Worm (Caenorhabditis elegans) whole organism, L1 larva: ENCODE results near the gene F58E6.13.
A peak's percentile ranks its signal among the peaks of the same experiment; 100 is the strongest.

ENCODE experiments used
- C16A3.4 ChIP-seq: fragments of 150-350 bp; optimal IDR thresholded peaks from 2 replicates; lab custom pipeline; 2014; ENCODE audit warnings: missing biosample characterization, missing genetic modification characterization
- F16B12.6 ChIP-seq: fragments of 150-350 bp; optimal IDR thresholded peaks from 2 replicates; lab custom pipeline; 2014; ENCODE audit warnings: missing biosample characterization, missing genetic modification characterization
- aha-1 ChIP-seq: fragments of 150-350 bp; optimal IDR thresholded peaks from 2 replicates; lab custom pipeline; 2014; ENCODE audit warnings: missing biosample characterization, missing genetic modification characterization
- ama-1 ChIP-seq: fragments of 150-350 bp; optimal IDR thresholded peaks from 2 replicates; lab custom pipeline; 2014
- blmp-1 ChIP-seq: fragments of 150-350 bp; optimal IDR thresholded peaks from 2 replicates; lab custom pipeline; 2014; ENCODE audit warnings: missing biosample characterization, missing genetic modification characterization
- ceh-8 ChIP-seq: fragments of 200-800 bp; sonication (Bioruptor generic); optimal IDR thresholded peaks from 2 replicates; lab custom pipeline; 2018; ENCODE audit warnings: mild to moderate bottlenecking, missing genetic modification characterization, moderate library complexity, missing compliant biosample characterization
- dpl-1 ChIP-seq, 3 experiments: fragments of 150-350 bp in 2 of 3; sonication (generic microtip) in 1 of 3; optimal IDR thresholded peaks; 2 replicates each; lab custom pipeline; 2014 to 2017; ENCODE audit warnings: missing biosample characterization in 3 of 3, missing genetic modification characterization in 3 of 3, missing genetic modification reagents in 3 of 3
- efl-1 ChIP-seq, 4 experiments: fragments of 150-350 bp; optimal IDR thresholded peaks in 3 of 4; peaks in 1 of 4; 1 replicate in 1 of 4; 2 replicates in 3 of 4; lab custom pipeline; 2014; ENCODE audit warnings: missing biosample characterization in 2 of 4, missing genetic modification characterization in 2 of 4, missing genetic modification reagents in 2 of 4
- efl-3 ChIP-seq: fragments of 200-800 bp; sonication (Bioruptor generic); optimal IDR thresholded peaks from 2 replicates; lab custom pipeline; 2018; ENCODE audit warnings: mild to moderate bottlenecking, missing genetic modification characterization, missing compliant biosample characterization
- egl-13 ChIP-seq: sonication (generic microtip); optimal IDR thresholded peaks from 2 replicates; lab custom pipeline; 2016; ENCODE audit warnings: missing genotype, missing genetic modification reagents, missing genetic modification characterization, missing compliant biosample characterization
- egl-27 ChIP-seq, 2 experiments: fragments of 150-350 bp in 1 of 2; sonication (generic microtip); optimal IDR thresholded peaks; 3 replicates each; lab custom pipeline; 2017 to 2018; ENCODE audit warnings: missing biosample characterization in 2 of 2, missing genetic modification characterization in 2 of 2, missing genetic modification reagents in 2 of 2
- elt-2 ChIP-seq: sonication (generic microtip); optimal IDR thresholded peaks from 2 replicates; lab custom pipeline; 2016; ENCODE audit warnings: missing genetic modification characterization, mild to moderate bottlenecking, inconsistent platforms, missing compliant biosample characterization, missing genetic modification reagents
- ets-5 ChIP-seq: fragments of 200-800 bp; sonication (Bioruptor generic); IDR thresholded peaks from 2 replicates; pipeline ENCODE4 v1.3.6; 2022; ENCODE audit warnings: missing genetic modification characterization, missing compliant biosample characterization
- fkh-10 ChIP-seq: sonication (generic microtip); optimal IDR thresholded peaks from 2 replicates; lab custom pipeline; 2017; ENCODE audit warnings: missing biosample characterization, missing genetic modification reagents, missing genetic modification characterization
- fkh-4 ChIP-seq: sonication (generic microtip); optimal IDR thresholded peaks from 2 replicates; lab custom pipeline; 2016; ENCODE audit warnings: missing compliant biosample characterization, missing genetic modification characterization, borderline replicate concordance
- fkh-8 ChIP-seq: sonication (generic microtip); optimal IDR thresholded peaks from 2 replicates; lab custom pipeline; 2016; ENCODE audit warnings: mild to moderate bottlenecking, missing genetic modification characterization, missing compliant biosample characterization
- grh-1 ChIP-seq: fragments of 200-800 bp; sonication (Bioruptor generic); IDR thresholded peaks from 2 replicates; pipeline ENCODE4 v1.3.6; 2022; ENCODE audit warnings: missing genetic modification reagents, missing genetic modification characterization, missing compliant biosample characterization
- hpl-2 ChIP-seq: fragments of 150-350 bp; optimal IDR thresholded peaks from 2 replicates; lab custom pipeline; 2014; ENCODE audit warnings: missing biosample characterization, missing genetic modification reagents, missing genetic modification characterization
- irx-1 ChIP-seq: sonication (generic microtip); optimal IDR thresholded peaks from 2 replicates; lab custom pipeline; 2016; ENCODE audit warnings: missing genetic modification characterization, missing compliant biosample characterization
- jun-1 ChIP-seq: fragments of 150-350 bp; optimal IDR thresholded peaks from 2 replicates; lab custom pipeline; 2014; ENCODE audit warnings: missing biosample characterization, missing genetic modification reagents, missing genetic modification characterization
- lin-13 ChIP-seq: fragments of 150-350 bp; optimal IDR thresholded peaks from 2 replicates; lab custom pipeline; 2014; ENCODE audit warnings: missing biosample characterization, missing genetic modification reagents, missing genetic modification characterization
- lir-3 ChIP-seq: sonication (generic microtip); optimal IDR thresholded peaks from 2 replicates; lab custom pipeline; 2016; ENCODE audit warnings: mild to moderate bottlenecking, missing genetic modification characterization, moderate library complexity, missing compliant biosample characterization; ENCODE audit not compliant: poor library complexity
- mab-9 ChIP-seq: fragments of 200-800 bp; sonication (Bioruptor generic); IDR thresholded peaks from 2 replicates; pipeline ENCODE4 v1.3.6; 2022; ENCODE audit warnings: missing genetic modification reagents, missing genetic modification characterization, missing compliant biosample characterization
- mef-2 ChIP-seq: fragments of 150-350 bp; optimal IDR thresholded peaks from 2 replicates; lab custom pipeline; 2014; ENCODE audit warnings: missing biosample characterization, missing genetic modification characterization
- nhr-11 ChIP-seq: fragments of 150-350 bp; optimal IDR thresholded peaks from 2 replicates; lab custom pipeline; 2014; ENCODE audit warnings: missing biosample characterization, missing genetic modification characterization
- nhr-28 ChIP-seq: fragments of 150-350 bp; optimal IDR thresholded peaks from 2 replicates; lab custom pipeline; 2014; ENCODE audit warnings: missing biosample characterization, missing genetic modification characterization
- nhr-47 ChIP-seq: sonication (generic microtip); optimal IDR thresholded peaks from 2 replicates; lab custom pipeline; 2016; ENCODE audit warnings: mild to moderate bottlenecking, missing genetic modification characterization, moderate library complexity, missing compliant biosample characterization
- nhr-71 ChIP-seq: sonication (generic microtip); optimal IDR thresholded peaks from 2 replicates; lab custom pipeline; 2016; ENCODE audit warnings: mild to moderate bottlenecking, missing genetic modification characterization, moderate library complexity, missing compliant biosample characterization
- nhr-84 ChIP-seq: sonication (generic microtip); optimal IDR thresholded peaks from 2 replicates; lab custom pipeline; 2017; ENCODE audit warnings: missing biosample characterization, missing genetic modification characterization
- nhr-85 ChIP-seq: sonication (generic microtip); peaks from one replicate; lab custom pipeline; 2016; ENCODE audit warnings: missing genetic modification characterization, inconsistent platforms, missing compliant biosample characterization
- nhr-90 ChIP-seq: sonication (generic microtip); optimal IDR thresholded peaks from 2 replicates; lab custom pipeline; 2016; ENCODE audit warnings: mild to moderate bottlenecking, missing genetic modification characterization, missing compliant biosample characterization; ENCODE audit not compliant: poor library complexity
- pag-3 ChIP-seq: sonication (generic microtip); optimal IDR thresholded peaks from 2 replicates; lab custom pipeline; 2017; ENCODE audit warnings: missing genetic modification characterization, mild to moderate bottlenecking, missing compliant biosample characterization, antibody characterized with exemption, borderline replicate concordance; ENCODE audit not compliant: insufficient read depth
- pax-3 ChIP-seq: fragments of 200-800 bp; sonication (Bioruptor generic); optimal IDR thresholded peaks from 2 replicates; lab custom pipeline; 2018; ENCODE audit warnings: mild to moderate bottlenecking, missing genetic modification characterization, moderate library complexity, missing compliant biosample characterization
- skn-1 ChIP-seq: fragments of 150-350 bp; optimal IDR thresholded peaks from 2 replicates; lab custom pipeline; 2014; ENCODE audit warnings: missing biosample characterization, missing genetic modification characterization
- snu-23 ChIP-seq: sonication (generic microtip); optimal IDR thresholded peaks from 2 replicates; lab custom pipeline; 2016; ENCODE audit warnings: missing genetic modification characterization, missing compliant biosample characterization
- sptf-1 ChIP-seq: fragments of 150-350 bp; optimal IDR thresholded peaks from 2 replicates; lab custom pipeline; 2014; ENCODE audit warnings: missing biosample characterization, missing genetic modification characterization
- tbx-2 ChIP-seq: sonication (generic microtip); optimal IDR thresholded peaks from 2 replicates; lab custom pipeline; 2016; ENCODE audit warnings: missing genetic modification characterization, missing compliant biosample characterization
- unc-62 ChIP-seq: fragments of 150-350 bp; optimal IDR thresholded peaks from 2 replicates; lab custom pipeline; 2014; ENCODE audit warnings: missing biosample characterization, missing genetic modification reagents, missing genetic modification characterization
- unc-98 ChIP-seq: fragments of 200-800 bp; sonication (Bioruptor generic); IDR thresholded peaks from 2 replicates; pipeline ENCODE4 v1.3.6; 2022; ENCODE audit warnings: missing genetic modification characterization, missing compliant biosample characterization
- xbp-1 ChIP-seq: sonication (generic microtip); optimal IDR thresholded peaks from 2 replicates; lab custom pipeline; 2016; ENCODE audit warnings: missing genetic modification characterization, missing compliant biosample characterization
- zag-1 ChIP-seq: fragments of 150-350 bp; optimal IDR thresholded peaks from 2 replicates; lab custom pipeline; 2014; ENCODE audit warnings: missing biosample characterization, missing genetic modification characterization
- zip-4 ChIP-seq: fragments of 200-800 bp; sonication (Bioruptor generic); optimal IDR thresholded peaks from 2 replicates; lab custom pipeline; 2018; ENCODE audit warnings: mild to moderate bottlenecking, missing genetic modification characterization, moderate library complexity, missing compliant biosample characterization
- ztf-11 ChIP-seq, 2 experiments: sonication (generic microtip); optimal IDR thresholded peaks; 2 replicates each; lab custom pipeline; 2016 to 2017; ENCODE audit warnings: missing genetic modification characterization in 2 of 2, missing biosample characterization in 1 of 2, missing compliant biosample characterization in 1 of 2

The F58E6.13 gene

DNA sequence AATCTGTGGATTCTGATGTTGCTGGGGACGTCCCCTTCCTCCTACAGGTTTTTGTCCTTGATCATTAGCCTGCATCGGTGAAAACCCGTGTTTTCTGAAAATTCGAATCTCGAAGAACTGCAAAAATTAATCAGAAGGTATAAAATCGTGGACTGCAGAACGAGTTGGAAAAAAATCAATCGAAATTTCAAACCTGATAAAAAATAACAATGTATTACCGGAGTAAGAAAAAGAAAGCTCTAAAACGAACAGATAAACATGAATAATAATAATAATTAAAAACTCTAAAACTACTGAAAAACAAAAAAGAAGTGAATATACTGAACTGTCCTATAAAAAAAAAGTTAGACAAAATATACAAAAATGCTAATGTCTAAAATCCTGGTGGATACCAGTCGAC lies 37.9 kb downstream of the F58E6.13 start, which contains the start of gene F46B6.5:
F46B6.5 (minus strand) TSS at position 101 of the 400 bp plus-strand sequence.
- TF ChIP-seq fkh-10 (no peak), unc-62 (GFP tag; lab: Kevin White, UChicago) (no peak), dpl-1 (GFP tag; optimal IDR thresholded peaks at IDR 0.05; lab: Kevin White, UChicago) (no peak), ets-5 (GFP tag; lab: Robert Waterston, UW) (no peak), nhr-85 (tag; lab: Kevin White, UChicago) (no peak), hpl-2 (GFP tag; lab: Kevin White, UChicago) (no peak), nhr-84 (tag; lab: Kevin White, UChicago) (no peak), ztf-11 (tag; optimal IDR thresholded peaks at IDR 0.05; lab: Kevin White, UChicago) (no peak), sptf-1 (no peak), pag-3 (tag; lab: Kevin White, UChicago) (no peak), egl-27 (tag; optimal IDR thresholded peaks at IDR 0.05; lab: Kevin White, UChicago) (no peak), nhr-11 (tag; lab: Kevin White, UChicago) (no peak), mef-2 (tag; lab: Kevin White, UChicago) (no peak), fkh-8 (tag; lab: Kevin White, UChicago) (no peak)

DNA sequence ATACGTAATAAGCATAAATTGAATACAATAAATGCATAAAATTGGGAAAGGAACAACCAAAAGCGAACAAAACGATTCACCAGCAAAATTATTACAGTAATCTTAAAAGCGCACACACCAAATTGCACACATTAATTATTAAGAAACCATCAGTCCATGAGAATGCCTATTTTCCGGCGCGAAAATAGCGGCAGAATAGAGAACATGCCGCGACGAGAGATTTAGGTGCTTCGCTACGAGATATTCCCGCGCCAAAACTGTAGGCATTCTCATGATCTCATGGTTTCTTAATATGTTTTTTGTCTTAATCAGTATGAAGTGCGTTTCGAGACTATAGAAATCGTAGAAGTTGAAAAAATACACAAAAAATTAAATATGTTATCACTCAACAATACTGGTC lies 39.2 kb downstream of the F58E6.13 start:
- TF ChIP-seq pax-3 (tag; lab: Kevin White, UChicago) (no peak), unc-98 (no peak), efl-3 (GFP tag; lab: Kevin White, UChicago) (no peak), lin-13 (no peak), jun-1 (no peak)

- TF ChIP-seq egl-13 (tag; lab: Kevin White, UChicago) (no peak), unc-62 (GFP tag; lab: Kevin White, UChicago) (no peak), elt-2 (tag; lab: Kevin White, UChicago) (peak; percentile 1), lir-3 (tag; lab: Kevin White, UChicago) (no peak), ztf-11 (tag; optimal IDR thresholded peaks at IDR 0.05; lab: Kevin White, UChicago) (peak in 1 of 2 experiments; percentile 5), ama-1 (lab: Kevin White, UChicago) (peak; percentile 70), pag-3 (tag; lab: Kevin White, UChicago) (no peak), nhr-85 (tag; lab: Kevin White, UChicago) (peak; percentile 39), nhr-47 (tag; lab: Kevin White, UChicago) (peak; percentile 15), efl-1 (optimal IDR thresholded peaks at IDR 0.05; lab: Kevin White, UChicago) (peak in 1 of 2 experiments; percentile 1), efl-1 (GFP tag; optimal IDR thresholded peaks at IDR 0.05 in 1 of 2; lab: Kevin White, UChicago) (peak in 1 of 2 experiments; percentile 88), nhr-90 (tag; lab: Kevin White, UChicago) (peak; percentile 7)
- TF ChIP-seq, all 84 proteins: peak for 7
Measured at ce11 chrV:9786721-9787131, 41.7 kb downstream of the F58E6.13 start, which contains the start of gene F46B6.6. TSS of gene F46B6.6 (minus strand) at chrV:9786868.

DNA sequence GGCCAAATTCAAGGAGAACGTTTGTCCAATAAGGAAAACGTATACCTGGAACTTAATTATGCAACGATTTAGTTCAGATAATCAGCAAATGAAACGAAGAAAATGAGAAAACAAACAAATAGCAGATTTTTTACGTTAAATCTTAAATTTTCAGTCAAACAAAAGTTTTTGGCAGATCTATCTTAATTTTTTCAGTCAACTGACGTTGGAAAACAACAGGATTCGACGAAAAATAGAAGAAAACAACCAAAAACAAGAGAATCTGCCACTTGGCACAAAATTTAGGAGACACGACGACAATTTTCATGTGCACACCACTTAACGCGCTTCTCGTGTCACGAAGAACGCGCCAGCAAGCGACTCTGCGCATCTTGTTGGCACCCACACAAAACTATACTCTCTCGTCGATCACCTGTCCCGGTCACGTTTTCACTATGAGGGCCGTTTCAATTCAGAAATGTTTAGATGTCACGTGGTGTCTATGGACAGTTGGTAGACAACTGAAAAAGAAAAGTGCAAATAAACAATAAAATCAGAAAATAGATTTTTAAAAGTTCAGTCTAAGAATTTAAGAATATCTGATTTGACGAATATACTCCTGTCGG lies 44.7 kb downstream of the F58E6.13 start, which contains the start of gene ztf-7:
ztf-7 (minus strand) TSS at position 51 of the 605 bp plus-strand sequence.
- peak; percentile 97 for TF ChIP-seq irx-1 (tag; lab: Kevin White, UChicago)
- peak; percentile 96 for TF ChIP-seq grh-1
- TF ChIP-seq skn-1 (tag; lab: Kevin White, UChicago), result peak; percentile 90
- TF ChIP-seq elt-2 (tag; lab: Kevin White, UChicago), result peak; percentile 95
- TF ChIP-seq efl-3 (GFP tag; lab: Kevin White, UChicago), result peak; percentile 66
- peak; percentile 55 for TF ChIP-seq pag-3 (tag; lab: Kevin White, UChicago)
- TF ChIP-seq aha-1 (tag; lab: Kevin White, UChicago), result peak; percentile 83
- TF ChIP-seq C16A3.4 (tag; lab: Kevin White, UChicago), result peak; percentile 97
- peak; percentile 88 for TF ChIP-seq blmp-1
- TF ChIP-seq zip-4 (GFP tag; lab: Kevin White, UChicago), result peak; percentile 82
- TF ChIP-seq dpl-1 (GFP tag; optimal IDR thresholded peaks at IDR 0.05; lab: Kevin White, UChicago), result peak; percentile 85 to 89 (median 87)
- TF ChIP-seq fkh-4 (tag; lab: Kevin White, UChicago), result peak; percentile 58
- peak; percentile 93 for TF ChIP-seq ceh-8 (GFP tag; lab: Kevin White, UChicago)
- peak; percentile 98 for TF ChIP-seq xbp-1 (tag; lab: Kevin White, UChicago)
- TF ChIP-seq F16B12.6 (tag; lab: Kevin White, UChicago), result peak; percentile 69
- TF ChIP-seq nhr-71, result peak; percentile 100
- TF ChIP-seq zag-1 (tag; lab: Kevin White, UChicago), result no peak
- peak; percentile 92 for TF ChIP-seq mab-9 (GFP tag; lab: Robert Waterston, UW)
- peak; percentile 99 for TF ChIP-seq tbx-2 (tag; lab: Kevin White, UChicago)
- peak; percentile 99 for TF ChIP-seq nhr-85 (tag; lab: Kevin White, UChicago)
- peak; percentile 98 for TF ChIP-seq nhr-90 (tag; lab: Kevin White, UChicago)
- TF ChIP-seq fkh-10, result peak; percentile 71
- peak; percentile 99 for TF ChIP-seq nhr-47 (tag; lab: Kevin White, UChicago)
- TF ChIP-seq nhr-11 (tag; lab: Kevin White, UChicago), result peak; percentile 93
- TF ChIP-seq snu-23 (GFP tag; lab: Kevin White, UChicago), result peak; percentile 99
- TF ChIP-seq nhr-28 (tag; lab: Kevin White, UChicago), result no peak
